Worm (Caenorhabditis elegans) whole organism, L4/young adult: ENCODE measurements around the gene C13A2.10.

Experiments used
- W03F9.2 ChIP-seq: fragments of 150-350 bp; optimal IDR thresholded peaks from 2 replicates; lab custom pipeline; 2014; ENCODE audit warnings: missing biosample characterization, missing genetic modification characterization
- him-1 ChIP-seq: sonication (generic microtip); optimal IDR thresholded peaks from 2 replicates; lab custom pipeline; 2016; ENCODE audit warnings: missing genotype, missing genetic modification reagents, missing genetic modification characterization, missing compliant biosample characterization

ce11 chrV:7307089-7307488, 32.2 kb upstream of the C13A2.10 start, which contains the start of gene F07G11.1:
- TF ChIP-seq him-1 (tag; lab: Kevin White, UChicago): no peak
- TF ChIP-seq W03F9.2 (tag; lab: Kevin White, UChicago): no peak
